Fruit fly (Drosophila melanogaster) whole organism, embryonic: ENCODE measurements around the gene Ptpmeg2.

Experiments used
- Blimp-1 ChIP-seq: fragments of 200-800 bp; sonication (Bioruptor generic); optimal IDR thresholded peaks from 3 replicates; lab custom pipeline; 2018; ENCODE audit warnings: missing biosample characterization, missing genetic modification characterization, mild to moderate bottlenecking, moderate library complexity, missing genetic modification reagents
- CG10267 ChIP-seq: fragments of 200-800 bp; sonication (Bioruptor generic); optimal IDR thresholded peaks from 2 replicates; lab custom pipeline; 2018; ENCODE audit warnings: missing biosample characterization, mild to moderate bottlenecking, missing genetic modification characterization, moderate library complexity
- CG10462 ChIP-seq: fragments of 200-800 bp; sonication (Bioruptor generic); optimal IDR thresholded peaks from 2 replicates; lab custom pipeline; 2016; ENCODE audit warnings: missing biosample characterization, missing genetic modification characterization
- CG12942 ChIP-seq: fragments of 200-800 bp; sonication (Bioruptor generic); optimal IDR thresholded peaks from 3 replicates; lab custom pipeline; 2016; ENCODE audit warnings: missing biosample characterization, missing genetic modification characterization
- CG13775 ChIP-seq: fragments of 200-800 bp; sonication (Bioruptor generic); optimal IDR thresholded peaks from 3 replicates; lab custom pipeline; 2017; ENCODE audit warnings: missing biosample characterization, mild to moderate bottlenecking, missing genetic modification characterization
- CG1602 ChIP-seq: fragments of 200-800 bp; sonication (Bioruptor generic); optimal IDR thresholded peaks from 3 replicates; lab custom pipeline; 2016; ENCODE audit warnings: missing biosample characterization, missing genetic modification characterization
- CG1603 ChIP-seq: fragments of 200-800 bp; sonication (Bioruptor generic); optimal IDR thresholded peaks from 2 replicates; lab custom pipeline; 2019; ENCODE audit warnings: missing biosample characterization, mild to moderate bottlenecking, missing genetic modification characterization, moderate library complexity
- CG16815 ChIP-seq: fragments of 200-800 bp; sonication (Bioruptor generic); optimal IDR thresholded peaks from 3 replicates; lab custom pipeline; 2017; ENCODE audit warnings: missing biosample characterization, mild to moderate bottlenecking, missing genetic modification characterization
- CG16863 ChIP-seq: fragments of 200-800 bp; sonication (Bioruptor generic); optimal IDR thresholded peaks from 3 replicates; lab custom pipeline; 2016; ENCODE audit warnings: missing biosample characterization, missing genetic modification characterization
- CG17328 ChIP-seq: fragments of 200-800 bp; sonication (Bioruptor generic); IDR thresholded peaks from 2 replicates; pipeline ENCODE4 v1.3.6; 2022; ENCODE audit warnings: missing biosample characterization, missing genetic modification characterization
- CG17385 ChIP-seq: fragments of 200-800 bp; sonication (Bioruptor generic); optimal IDR thresholded peaks from 3 replicates; lab custom pipeline; 2018; ENCODE audit warnings: missing biosample characterization, mild to moderate bottlenecking, missing genetic modification characterization
- CG17829 ChIP-seq: fragments of 200-800 bp; optimal IDR thresholded peaks from 2 replicates; lab custom pipeline; 2019; ENCODE audit warnings: missing biosample characterization, mild to moderate bottlenecking, missing genetic modification characterization, moderate library complexity
- CG18262 ChIP-seq: fragments of 200-800 bp; optimal IDR thresholded peaks from 3 replicates; lab custom pipeline; 2019; ENCODE audit warnings: missing biosample characterization, mild to moderate bottlenecking, missing genetic modification characterization, moderate library complexity
- CG18764 ChIP-seq: fragments of 200-800 bp; sonication (Bioruptor generic); optimal IDR thresholded peaks from 3 replicates; lab custom pipeline; 2016; ENCODE audit warnings: missing biosample characterization, missing genetic modification characterization
- CG2678 ChIP-seq: fragments of 200-800 bp; sonication (Bioruptor generic); optimal IDR thresholded peaks from 3 replicates; lab custom pipeline; 2019; ENCODE audit warnings: missing biosample characterization, mild to moderate bottlenecking, missing genetic modification characterization, moderate library complexity
- CG2712 ChIP-seq: fragments of 200-800 bp; optimal IDR thresholded peaks from 3 replicates; lab custom pipeline; 2019; ENCODE audit warnings: missing biosample characterization, mild to moderate bottlenecking, missing genetic modification characterization, moderate library complexity
- CG30403 ChIP-seq: fragments of 200-800 bp; sonication (Bioruptor generic); optimal IDR thresholded peaks from 3 replicates; lab custom pipeline; 2016; ENCODE audit warnings: missing biosample characterization, missing genetic modification characterization
- CG30431 ChIP-seq: fragments of 200-800 bp; sonication (Bioruptor generic); optimal IDR thresholded peaks from 2 replicates; lab custom pipeline; 2017; ENCODE audit warnings: missing biosample characterization, missing genetic modification characterization
- CG4820 ChIP-seq: fragments of 200-800 bp; sonication (Bioruptor generic); optimal IDR thresholded peaks from 3 replicates; lab custom pipeline; 2016; ENCODE audit warnings: missing biosample characterization, missing genetic modification characterization
- CG5953 ChIP-seq: fragments of 200-800 bp; sonication (Bioruptor generic); IDR thresholded peaks from 2 replicates; pipeline ENCODE4 v1.3.6; 2022; ENCODE audit warnings: missing biosample characterization, missing genetic modification characterization
- CG6254 ChIP-seq: fragments of 200-800 bp; sonication (Bioruptor generic); optimal IDR thresholded peaks from 3 replicates; lab custom pipeline; 2017; ENCODE audit warnings: mild to moderate bottlenecking, missing biosample characterization, missing genetic modification reagents, missing genetic modification characterization
- CG6683 ChIP-seq: fragments of 200-800 bp; sonication (Bioruptor generic); optimal IDR thresholded peaks from 2 replicates; lab custom pipeline; 2017; ENCODE audit warnings: missing biosample characterization, mild to moderate bottlenecking, missing genetic modification characterization, missing genetic modification reagents
- CG6689 ChIP-seq: fragments of 200-800 bp; sonication (Bioruptor generic); IDR thresholded peaks from 2 replicates; pipeline ENCODE4 v1.3.6; 2022; ENCODE audit warnings: missing biosample characterization, missing genetic modification characterization
- CG6791 ChIP-seq: fragments of 200-800 bp; sonication (Bioruptor generic); IDR thresholded peaks from 3 replicates; pipeline ENCODE4 v1.3.6; 2022; ENCODE audit warnings: missing biosample characterization, missing genetic modification characterization; ENCODE audit not compliant: partially characterized antibody
- CG7839 ChIP-seq: fragments of 200-800 bp; sonication (Bioruptor generic); optimal IDR thresholded peaks from 3 replicates; lab custom pipeline; 2018; ENCODE audit warnings: missing biosample characterization, mild to moderate bottlenecking, missing genetic modification characterization, moderate library complexity
- CG8388 ChIP-seq: fragments of 200-800 bp; sonication (Bioruptor generic); optimal IDR thresholded peaks from 2 replicates; lab custom pipeline; 2019; ENCODE audit warnings: missing biosample characterization, mild to moderate bottlenecking, missing genetic modification characterization, moderate library complexity
- CG9609 ChIP-seq: fragments of 200-800 bp; sonication (Bioruptor generic); optimal IDR thresholded peaks from 3 replicates; lab custom pipeline; 2016; ENCODE audit warnings: missing biosample characterization, missing genetic modification characterization
- CG9727 ChIP-seq: fragments of 200-800 bp; sonication (Bioruptor generic); optimal IDR thresholded peaks from 3 replicates; lab custom pipeline; 2017; ENCODE audit warnings: missing biosample characterization, mild to moderate bottlenecking, missing genetic modification characterization
- Drgx ChIP-seq: fragments of 200-800 bp; sonication (Bioruptor generic); IDR thresholded peaks from 2 replicates; pipeline ENCODE4 v1.3.6; 2022; ENCODE audit warnings: missing biosample characterization, missing genetic modification characterization
- Ets65A ChIP-seq: fragments of 200-800 bp; sonication (Bioruptor generic); peaks from one replicate; lab custom pipeline; 2016; ENCODE audit warnings: missing biosample characterization, missing genetic modification characterization
- Mes4 ChIP-seq: fragments of 200-800 bp; sonication (Bioruptor generic); optimal IDR thresholded peaks from 2 replicates; lab custom pipeline; 2016; ENCODE audit warnings: missing biosample characterization, missing genetic modification characterization
- Sox102F ChIP-seq: fragments of 200-800 bp; sonication (Bioruptor generic); optimal IDR thresholded peaks from 2 replicates; lab custom pipeline; 2018; ENCODE audit warnings: missing biosample characterization, mild to moderate bottlenecking, missing genetic modification characterization, moderate library complexity
- bab2 ChIP-seq: fragments of 200-800 bp; sonication (Bioruptor generic); optimal IDR thresholded peaks from 2 replicates; lab custom pipeline; 2016; ENCODE audit warnings: missing biosample characterization, missing genetic modification characterization
- br ChIP-seq: fragments of >200 bp; optimal IDR thresholded peaks from 2 replicates; lab custom pipeline; 2017
- chinmo ChIP-seq: fragments of 200-800 bp; sonication (Bioruptor generic); IDR thresholded peaks from 4 replicates; pipeline ENCODE4 v1.3.6; 2022; ENCODE audit warnings: missing biosample characterization, missing genetic modification characterization; ENCODE audit not compliant: partially characterized antibody
- chm ChIP-seq: fragments of 200-800 bp; sonication (Bioruptor generic); IDR thresholded peaks from 2 replicates; pipeline ENCODE4 v1.3.6; 2022; ENCODE audit warnings: missing biosample characterization, missing genetic modification characterization
- chn ChIP-seq: fragments of 200-800 bp; sonication (Bioruptor generic); optimal IDR thresholded peaks from 2 replicates; lab custom pipeline; 2016; ENCODE audit warnings: missing biosample characterization, missing genetic modification characterization
- croc ChIP-seq: fragments of 200-800 bp; sonication (Bioruptor generic); conservative IDR thresholded peaks from 3 replicates; pipeline ENCODE4 v1.3.6; 2022; ENCODE audit warnings: missing biosample characterization, missing genetic modification characterization
- ems ChIP-seq: fragments of 200-800 bp; sonication (Bioruptor generic); optimal IDR thresholded peaks from 3 replicates; lab custom pipeline; 2016; ENCODE audit warnings: missing biosample characterization, missing genetic modification characterization
- eve ChIP-seq, 2 experiments: fragments of >200 bp; optimal IDR thresholded peaks; 2 replicates each; lab custom pipeline; 2017; ENCODE audit warnings: missing biosample characterization in 2 of 2, missing genetic modification characterization in 2 of 2
- grau ChIP-seq: fragments of 200-800 bp; optimal IDR thresholded peaks from 3 replicates; lab custom pipeline; 2019; ENCODE audit warnings: missing biosample characterization, mild to moderate bottlenecking, missing genetic modification characterization, moderate library complexity
- gsb-n ChIP-seq: fragments of 200-800 bp; sonication (Bioruptor generic); optimal IDR thresholded peaks from 3 replicates; lab custom pipeline; 2018; ENCODE audit warnings: missing biosample characterization, mild to moderate bottlenecking, missing genetic modification characterization
- knrl ChIP-seq: fragments of 200-800 bp; sonication (Bioruptor generic); IDR thresholded peaks from 3 replicates; pipeline ENCODE4 v1.3.6; 2022; ENCODE audit warnings: missing biosample characterization, missing genetic modification characterization; ENCODE audit not compliant: partially characterized antibody
- lov ChIP-seq, 2 experiments: fragments of 200-800 bp in 1 of 2; fragments of >200 bp in 1 of 2; sonication (Bioruptor generic) in 1 of 2; IDR thresholded peaks in 1 of 2; optimal IDR thresholded peaks in 1 of 2; 2 replicates in 1 of 2; 3 replicates in 1 of 2; pipeline versions ENCODE4 v1.3.6 to Lab custom; 2017 to 2022; ENCODE audit warnings: missing biosample characterization in 1 of 2, missing genetic modification characterization in 1 of 2
- peb ChIP-seq: fragments of 200-800 bp; sonication (Bioruptor generic); IDR thresholded peaks from 2 replicates; pipeline ENCODE4 v1.3.6; 2022; ENCODE audit warnings: missing biosample characterization, missing genetic modification characterization
- sim ChIP-seq: fragments of 200-800 bp; sonication (Bioruptor generic); IDR thresholded peaks from 2 replicates; pipeline ENCODE4 v1.3.6; 2022; ENCODE audit warnings: missing biosample characterization, missing genetic modification characterization
- ssp ChIP-seq: fragments of 200-800 bp; sonication (Bioruptor generic); IDR thresholded peaks from 2 replicates; pipeline ENCODE4 v1.3.6; 2022; ENCODE audit warnings: missing biosample characterization, missing genetic modification characterization
- trh ChIP-seq: fragments of 200-800 bp; sonication (Bioruptor generic); optimal IDR thresholded peaks from 2 replicates; lab custom pipeline; 2016; ENCODE audit warnings: missing biosample characterization, missing genetic modification characterization
- usp ChIP-seq: fragments of >200 bp; optimal IDR thresholded peaks from 2 replicates; lab custom pipeline; 2017; ENCODE audit warnings: missing biosample characterization, missing genetic modification characterization
- vvl ChIP-seq: fragments of 200-800 bp; sonication (Bioruptor generic); IDR thresholded peaks from 2 replicates; pipeline ENCODE4 v1.3.6; 2022; ENCODE audit warnings: missing biosample characterization, missing genetic modification characterization

Ptpmeg2 gene

dm6 chrX:9650048-9650447 is 8.9 kb downstream of the Ptpmeg2 start:
- TF ChIP-seq CG4820 (GFP tag; lab: Kevin White, UChicago) (peak; percentile 40), CG12942 (peak; percentile 32), gsb-n (tag; lab: Kevin White, UChicago) (peak; percentile 52), Mes4 (GFP tag; lab: Kevin White, UChicago) (peak; percentile 2), CG10462 (GFP tag; lab: Kevin White, UChicago) (no peak), croc (peak; percentile 52; the same call in 2 of the 3 replicates), grau (tag; lab: Kevin White, UChicago) (peak; percentile 30), CG17829 (tag; lab: Kevin White, UChicago) (peak; percentile 21), Sox102F (peak; percentile 62), ssp (GFP tag; lab: Robert Waterston, UW) (peak; percentile 43; the same call in 1 of the 2 replicates), CG6254 (GFP tag; lab: Kevin White, UChicago) (peak; percentile 27), CG30431 (GFP tag; lab: Kevin White, UChicago) (peak; percentile 10), bab2 (no peak), CG2678 (peak; percentile 33), CG7839 (peak; percentile 39), CG6689 (GFP tag; lab: Robert Waterston, UW) (peak; percentile 57), Ets65A (GFP tag; lab: Kevin White, UChicago) (peak; percentile 10), CG1603 (tag; lab: Kevin White, UChicago) (no peak), CG17328 (peak; percentile 77), CG2712 (peak; percentile 54), usp (GFP tag; lab: Kevin White, UChicago) (no peak), CG17385 (GFP tag; lab: Kevin White, UChicago) (peak; percentile 24), CG16863 (peak; percentile 8), sim (0 out of 2 replicates have a peak, but pooled peaks have one; percentile 44), CG6683 (GFP tag; lab: Kevin White, UChicago) (no peak), CG10267 (tag; lab: Kevin White, UChicago) (peak; percentile 57), Drgx (peak; percentile 90), CG30403 (GFP tag; lab: Kevin White, UChicago) (peak; percentile 41), CG13775 (GFP tag; lab: Kevin White, UChicago) (peak; percentile 6), CG5953 (GFP tag; lab: Robert Waterston, UW) (no peak), CG9727 (peak; percentile 45), CG18764 (GFP tag; lab: Kevin White, UChicago) (peak; percentile 30), chinmo (GFP tag; lab: Robert Waterston, UW) (no peak), CG18262 (tag; lab: Kevin White, UChicago) (peak; percentile 37), lov (optimal IDR thresholded peaks at IDR 0.05; lab: Kevin White, UChicago) (no peak), lov (GFP tag; IDR thresholded peaks at IDR 0.05; lab: Robert Waterston, UW) (0 out of 3 replicates have a peak, but pooled peaks have one; percentile 39), CG8388 (GFP tag; lab: Kevin White, UChicago) (peak; percentile 60), chm (GFP tag; lab: Robert Waterston, UW) (peak; percentile 44; the same call in 1 of the 2 replicates), br (lab: Kevin White, UChicago) (no peak), CG16815 (peak; percentile 63), peb (GFP tag; lab: Robert Waterston, UW) (peak; percentile 52; the same call in 1 of the 2 replicates), CG1602 (peak; percentile 45), chn (GFP tag; lab: Kevin White, UChicago) (peak; percentile 19), eve (GFP tag; optimal IDR thresholded peaks at IDR 0.05; lab: Kevin White, UChicago) (peak in 1 of 2 experiments; percentile 11), ems (GFP tag; lab: Kevin White, UChicago) (peak; percentile 24), CG6791 (GFP tag; lab: Robert Waterston, UW) (no peak), knrl (GFP tag; lab: Robert Waterston, UW) (no peak), trh (no peak), Blimp-1 (GFP tag; lab: Kevin White, UChicago) (peak; percentile 54), CG9609 (GFP tag; lab: Kevin White, UChicago) (peak; percentile 13), vvl (GFP tag; lab: Robert Waterston, UW) (peak; percentile 80)
